Fruit fly (Drosophila melanogaster) whole organism, embryonic: ENCODE measurements around the gene Actbeta.
A peak's percentile ranks its signal among the peaks of the same experiment; 100 is the strongest.

Experiments used
- Atf-2 ChIP-seq: fragments of 200-800 bp; sonication (Bioruptor generic); optimal IDR thresholded peaks from 2 replicates; lab custom pipeline; 2016; ENCODE audit warnings: missing biosample characterization, missing genetic modification characterization
- CG10366 ChIP-seq: fragments of 200-800 bp; sonication (Bioruptor generic); IDR thresholded peaks from 2 replicates; pipeline ENCODE4 v1.3.6; 2022; ENCODE audit warnings: missing biosample characterization, missing genetic modification characterization
- CG11695 ChIP-seq: fragments of 200-800 bp; sonication (Bioruptor generic); IDR thresholded peaks from 3 replicates; pipeline ENCODE4 v1.3.6; 2022; ENCODE audit warnings: missing biosample characterization, missing genetic modification characterization
- CG12299 ChIP-seq: fragments of 200-800 bp; sonication (Bioruptor generic); optimal IDR thresholded peaks from 2 replicates; lab custom pipeline; 2018; ENCODE audit warnings: missing biosample characterization, mild to moderate bottlenecking, missing genetic modification characterization
- CG12942 ChIP-seq: fragments of 200-800 bp; sonication (Bioruptor generic); optimal IDR thresholded peaks from 3 replicates; lab custom pipeline; 2016; ENCODE audit warnings: missing biosample characterization, missing genetic modification characterization
- CG14441 ChIP-seq: fragments of 200-800 bp; sonication (Bioruptor generic); IDR thresholded peaks from 2 replicates; pipeline ENCODE4 v1.3.6; 2022; ENCODE audit warnings: missing biosample characterization, missing genetic modification characterization
- CG15269 ChIP-seq: fragments of 200-800 bp; sonication (Bioruptor generic); optimal IDR thresholded peaks from 2 replicates; lab custom pipeline; 2018; ENCODE audit warnings: missing biosample characterization, mild to moderate bottlenecking, missing genetic modification characterization, moderate library complexity
- CG17385 ChIP-seq: fragments of 200-800 bp; sonication (Bioruptor generic); optimal IDR thresholded peaks from 3 replicates; lab custom pipeline; 2018; ENCODE audit warnings: missing biosample characterization, mild to moderate bottlenecking, missing genetic modification characterization
- CG17568 ChIP-seq: fragments of 200-800 bp; sonication (Bioruptor generic); optimal IDR thresholded peaks from 2 replicates; lab custom pipeline; 2018; ENCODE audit warnings: missing biosample characterization, mild to moderate bottlenecking, missing genetic modification characterization, moderate library complexity
- CG1832 ChIP-seq: fragments of 200-800 bp; sonication (Bioruptor generic); optimal IDR thresholded peaks from 2 replicates; lab custom pipeline; 2017; ENCODE audit warnings: missing biosample characterization, mild to moderate bottlenecking, missing genetic modification characterization, inconsistent platforms
- CG2120 ChIP-seq: fragments of 200-800 bp; sonication (Bioruptor generic); optimal IDR thresholded peaks from 3 replicates; lab custom pipeline; 2016; ENCODE audit warnings: missing biosample characterization, missing genetic modification characterization
- CG32772 ChIP-seq: fragments of 200-800 bp; sonication (Bioruptor generic); IDR thresholded peaks from 2 replicates; pipeline ENCODE4 v1.3.6; 2022; ENCODE audit warnings: missing biosample characterization, missing genetic modification characterization
- CG3281 ChIP-seq: fragments of 200-800 bp; sonication (Bioruptor generic); optimal IDR thresholded peaks from 3 replicates; lab custom pipeline; 2017; ENCODE audit warnings: missing biosample characterization, mild to moderate bottlenecking, missing genetic modification characterization
- CG6175 ChIP-seq: fragments of 200-800 bp; sonication (Bioruptor generic); IDR thresholded peaks from 3 replicates; pipeline ENCODE4 v1.3.6; 2022; ENCODE audit warnings: missing biosample characterization, missing genetic modification characterization
- CG6854 ChIP-seq: fragments of 200-800 bp; sonication (Bioruptor generic); optimal IDR thresholded peaks from 3 replicates; lab custom pipeline; 2017; ENCODE audit warnings: missing biosample characterization, mild to moderate bottlenecking, missing genetic modification characterization
- CG7271 ChIP-seq: fragments of 200-800 bp; sonication (Bioruptor generic); optimal IDR thresholded peaks from 2 replicates; lab custom pipeline; 2018; ENCODE audit warnings: missing biosample characterization, mild to moderate bottlenecking, missing genetic modification characterization, moderate library complexity
- CG8290 ChIP-seq, 3 experiments: fragments of 200-800 bp; sonication (Bioruptor generic); optimal IDR thresholded peaks; 2 replicates each; lab custom pipeline; 2016 to 2019; ENCODE audit warnings: missing biosample characterization in 3 of 3, missing genetic modification characterization in 3 of 3, mild to moderate bottlenecking in 2 of 3, moderate library complexity in 1 of 3
- CG8359 ChIP-seq: fragments of 200-800 bp; sonication (Bioruptor generic); optimal IDR thresholded peaks from 2 replicates; lab custom pipeline; 2017; ENCODE audit warnings: missing biosample characterization, mild to moderate bottlenecking, missing genetic modification characterization, borderline replicate concordance
- Dbx ChIP-seq: fragments of 200-800 bp; sonication (Bioruptor generic); IDR thresholded peaks from 3 replicates; pipeline ENCODE4 v1.3.6; 2022; ENCODE audit warnings: missing biosample characterization, missing genetic modification characterization
- HLH3B ChIP-seq: fragments of 200-800 bp; sonication (Bioruptor generic); IDR thresholded peaks from 2 replicates; pipeline ENCODE4 v1.3.6; 2022; ENCODE audit warnings: missing biosample characterization, missing genetic modification characterization
- HLHmδ ChIP-seq: fragments of 200-800 bp; sonication (Bioruptor generic); optimal IDR thresholded peaks from 2 replicates; lab custom pipeline; 2018; ENCODE audit warnings: missing biosample characterization, mild to moderate bottlenecking, missing genetic modification characterization, moderate library complexity
- Hr3 ChIP-seq: fragments of 200-800 bp; sonication (Bioruptor generic); optimal IDR thresholded peaks from 3 replicates; lab custom pipeline; 2016; ENCODE audit warnings: missing biosample characterization, missing genetic modification characterization
- Lim3 ChIP-seq: fragments of 200-800 bp; sonication (Bioruptor generic); IDR thresholded peaks from 2 replicates; pipeline ENCODE4 v1.3.6; 2022; ENCODE audit warnings: missing biosample characterization, missing genetic modification characterization
- NFAT ChIP-seq: fragments of 200-800 bp; sonication (Bioruptor generic); IDR thresholded peaks from 2 replicates; pipeline ENCODE4 v1.3.6; 2022; ENCODE audit warnings: missing biosample characterization, missing genetic modification characterization
- Xbp1 ChIP-seq: fragments of 200-800 bp; sonication (Bioruptor generic); optimal IDR thresholded peaks from 3 replicates; lab custom pipeline; 2016; ENCODE audit warnings: missing biosample characterization, mild to moderate bottlenecking, missing genetic modification characterization
- ara ChIP-seq: fragments of 200-800 bp; sonication (Bioruptor generic); IDR thresholded peaks from 2 replicates; pipeline ENCODE4 v1.3.6; 2022; ENCODE audit warnings: missing biosample characterization, missing genetic modification characterization
- ato ChIP-seq: fragments of 200-800 bp; sonication (Bioruptor generic); IDR thresholded peaks from 2 replicates; pipeline ENCODE4 v1.3.6; 2022; ENCODE audit warnings: missing biosample characterization, missing genetic modification characterization; ENCODE audit not compliant: partially characterized antibody
- az2 ChIP-seq: fragments of 200-800 bp; sonication (Bioruptor generic); optimal IDR thresholded peaks from 3 replicates; lab custom pipeline; 2016; ENCODE audit warnings: missing biosample characterization, missing genetic modification characterization
- bbx ChIP-seq: fragments of 200-800 bp; sonication (Bioruptor generic); IDR thresholded peaks from 2 replicates; pipeline ENCODE4 v1.3.6; 2022; ENCODE audit warnings: missing biosample characterization, missing genetic modification characterization; ENCODE audit not compliant: partially characterized antibody
- btn ChIP-seq: fragments of 200-800 bp; sonication (Bioruptor generic); optimal IDR thresholded peaks from 2 replicates; lab custom pipeline; 2016; ENCODE audit warnings: missing biosample characterization, missing genetic modification characterization
- chif ChIP-seq, 2 experiments: fragments of 200-800 bp; sonication (Bioruptor generic); optimal IDR thresholded peaks; 3 replicates each; lab custom pipeline; 2016; ENCODE audit warnings: missing biosample characterization in 2 of 2, missing genetic modification characterization in 2 of 2
- crc ChIP-seq: fragments of 200-800 bp; sonication (Bioruptor generic); optimal IDR thresholded peaks from 2 replicates; lab custom pipeline; 2016; ENCODE audit warnings: missing biosample characterization, missing genetic modification characterization
- emc ChIP-seq: fragments of 200-800 bp; sonication (Bioruptor generic); optimal IDR thresholded peaks from 2 replicates; lab custom pipeline; 2016; ENCODE audit warnings: missing biosample characterization, missing genetic modification characterization
- fd96Cb ChIP-seq: fragments of 200-800 bp; sonication (Bioruptor generic); optimal IDR thresholded peaks from 2 replicates; lab custom pipeline; 2018; ENCODE audit warnings: missing biosample characterization, mild to moderate bottlenecking, missing genetic modification characterization, moderate library complexity
- grn ChIP-seq: fragments of 200-800 bp; sonication (Bioruptor generic); optimal IDR thresholded peaks from 3 replicates; lab custom pipeline; 2017; ENCODE audit warnings: missing biosample characterization, missing genetic modification characterization
- gsb ChIP-seq: fragments of 200-800 bp; sonication (Bioruptor generic); IDR thresholded peaks from 2 replicates; pipeline ENCODE4 v1.3.6; 2022; ENCODE audit warnings: missing biosample characterization, missing genetic modification characterization
- hbn ChIP-seq: fragments of 200-800 bp; sonication (Bioruptor generic); IDR thresholded peaks from 2 replicates; pipeline ENCODE4 v1.3.6; 2022; ENCODE audit warnings: missing biosample characterization, missing genetic modification characterization; ENCODE audit not compliant: partially characterized antibody
- jigr1 ChIP-seq: fragments of 200-800 bp; sonication (Bioruptor generic); IDR thresholded peaks from 3 replicates; pipeline ENCODE4 v1.3.6; 2022; ENCODE audit warnings: missing biosample characterization, missing genetic modification characterization
- kah ChIP-seq: fragments of 200-800 bp; sonication (Bioruptor generic); optimal IDR thresholded peaks from 2 replicates; lab custom pipeline; 2018; ENCODE audit warnings: missing biosample characterization, mild to moderate bottlenecking, missing genetic modification characterization
- mam ChIP-seq: fragments of 200-800 bp; sonication (Bioruptor generic); optimal IDR thresholded peaks from 3 replicates; lab custom pipeline; 2016; ENCODE audit warnings: missing biosample characterization, missing genetic modification characterization
- nmo ChIP-seq: fragments of 200-800 bp; sonication (Bioruptor generic); optimal IDR thresholded peaks from 2 replicates; lab custom pipeline; 2018; ENCODE audit warnings: missing biosample characterization, mild to moderate bottlenecking, missing genetic modification characterization, moderate library complexity
- onecut ChIP-seq: fragments of 200-800 bp; sonication (Bioruptor generic); IDR thresholded peaks from 2 replicates; pipeline ENCODE4 v1.3.6; 2022; ENCODE audit warnings: missing biosample characterization, missing genetic modification characterization
- pros ChIP-seq: fragments of 200-800 bp; sonication (Bioruptor generic); optimal IDR thresholded peaks from 3 replicates; lab custom pipeline; 2019; ENCODE audit warnings: missing biosample characterization, mild to moderate bottlenecking, missing genetic modification characterization, moderate library complexity
- row ChIP-seq: fragments of 200-800 bp; sonication (Bioruptor generic); IDR thresholded peaks from 3 replicates; pipeline ENCODE4 v1.3.6; 2022; ENCODE audit warnings: missing biosample characterization, missing genetic modification characterization
- sens-2 ChIP-seq: fragments of 200-800 bp; sonication (Bioruptor generic); IDR thresholded peaks from 2 replicates; pipeline ENCODE4 v1.3.6; 2022; ENCODE audit warnings: missing biosample characterization, missing genetic modification characterization
- shn ChIP-seq: fragments of 200-800 bp; sonication (Bioruptor generic); optimal IDR thresholded peaks from 3 replicates; lab custom pipeline; 2016; ENCODE audit warnings: missing biosample characterization, missing genetic modification characterization
- sna ChIP-seq: fragments of 200-800 bp; sonication (Bioruptor generic); IDR thresholded peaks from 2 replicates; pipeline ENCODE4 v1.3.6; 2022; ENCODE audit warnings: missing biosample characterization, missing genetic modification characterization; ENCODE audit not compliant: partially characterized antibody
- stc ChIP-seq: fragments of 200-800 bp; sonication (Bioruptor generic); IDR thresholded peaks from 2 replicates; pipeline ENCODE4 v1.3.6; 2022; ENCODE audit warnings: missing biosample characterization, missing genetic modification characterization
- trem ChIP-seq: fragments of 200-800 bp; optimal IDR thresholded peaks from 3 replicates; lab custom pipeline; 2019; ENCODE audit warnings: missing biosample characterization, mild to moderate bottlenecking, missing genetic modification characterization, moderate library complexity
- wdn ChIP-seq: fragments of 200-800 bp; sonication (Bioruptor generic); IDR thresholded peaks from 2 replicates; pipeline ENCODE4 v1.3.6; 2022; ENCODE audit warnings: missing biosample characterization, missing genetic modification characterization
- zen2 ChIP-seq: fragments of 200-800 bp; sonication (Bioruptor generic); IDR thresholded peaks from 3 replicates; pipeline ENCODE4 v1.3.6; 2022; ENCODE audit warnings: missing biosample characterization, missing genetic modification characterization; ENCODE audit not compliant: partially characterized antibody

Actbeta gene

DNA sequence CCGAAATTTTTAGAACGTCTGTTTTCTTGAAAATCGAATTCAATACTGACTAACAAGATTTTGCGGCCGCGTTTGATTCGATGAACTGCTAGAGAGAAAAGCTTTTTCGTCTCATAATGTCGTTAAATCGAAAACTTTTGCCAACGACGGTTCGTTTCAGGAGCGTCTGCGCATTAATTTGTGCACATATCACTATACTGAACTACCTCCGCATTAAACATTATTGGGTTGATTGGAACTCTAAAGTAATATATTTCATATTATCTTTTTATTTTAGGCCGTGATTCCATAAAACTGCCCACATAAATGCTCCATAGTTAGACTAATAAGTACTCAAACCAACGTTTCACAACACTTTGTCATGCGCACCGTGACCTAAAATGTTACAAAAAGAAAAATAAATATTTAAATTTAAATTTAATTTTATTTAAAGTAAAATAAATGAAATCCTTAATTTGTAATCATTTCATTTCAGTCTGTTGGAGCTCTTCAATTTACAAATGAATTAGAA is 30.9 kb downstream of the Actbeta start, which contains the start of gene CaMKII (continued):
- TF ChIP-seq kah (GFP tag; lab: Kevin White, UChicago): no peak
- TF ChIP-seq CG2120 (GFP tag; lab: Kevin White, UChicago): peak; percentile 36
- peak; percentile 6; the same call in 1 of the 2 replicates for TF ChIP-seq HLH3B
- TF ChIP-seq ara (GFP tag; lab: Robert Waterston, UW): no peak
- TF ChIP-seq emc: no peak
- no peak for TF ChIP-seq HLHmδ (GFP tag; lab: Kevin White, UChicago)
- TF ChIP-seq Hr3 (GFP tag; lab: Kevin White, UChicago): peak; percentile 39
- TF ChIP-seq bbx (GFP tag; lab: Robert Waterston, UW): no peak
- TF ChIP-seq CG7271 (tag; lab: Kevin White, UChicago): peak; percentile 22
- peak; percentile 8 for TF ChIP-seq fd96Cb (tag; lab: Kevin White, UChicago)
- no peak for TF ChIP-seq sna
- no peak for TF ChIP-seq CG10366 (GFP tag; lab: Robert Waterston, UW)
- no peak for TF ChIP-seq jigr1 (GFP tag; lab: Robert Waterston, UW)
- TF ChIP-seq row (GFP tag; lab: Robert Waterston, UW): peak; percentile 73
- no peak for TF ChIP-seq CG8359 (GFP tag; lab: Kevin White, UChicago)
- no peak for TF ChIP-seq chif (GFP tag; optimal IDR thresholded peaks at IDR 0.05; lab: Kevin White, UChicago)
- TF ChIP-seq crc (GFP tag; lab: Kevin White, UChicago): no peak
- no peak for TF ChIP-seq zen2 (GFP tag; lab: Robert Waterston, UW)
- TF ChIP-seq pros (GFP tag; lab: Kevin White, UChicago): no peak
- TF ChIP-seq wdn (GFP tag; lab: Robert Waterston, UW): no peak
- peak; percentile 22; the same call in 1 of the 2 replicates for TF ChIP-seq onecut (GFP tag; lab: Robert Waterston, UW)
- no peak for TF ChIP-seq Lim3 (GFP tag; lab: Robert Waterston, UW)
- no peak for TF ChIP-seq grn (GFP tag; lab: Kevin White, UChicago)
- TF ChIP-seq az2: peak; percentile 33
- no peak for TF ChIP-seq CG1832
- TF ChIP-seq CG17568 (GFP tag; lab: Kevin White, UChicago): no peak
- TF ChIP-seq btn (GFP tag; lab: Kevin White, UChicago): no peak
- no peak for TF ChIP-seq ato (GFP tag; lab: Robert Waterston, UW)
- TF ChIP-seq stc (GFP tag; lab: Robert Waterston, UW): no peak
- no peak for TF ChIP-seq shn (GFP tag; lab: Kevin White, UChicago)
- TF ChIP-seq CG11695: peak; percentile 41; the same call in 1 of the 3 replicates
- TF ChIP-seq CG12299: peak; percentile 48
- TF ChIP-seq mam (GFP tag; lab: Kevin White, UChicago): no peak
- no peak for TF ChIP-seq gsb (GFP tag; lab: Robert Waterston, UW)
- no peak for TF ChIP-seq Dbx (GFP tag; lab: Robert Waterston, UW)
- no peak for TF ChIP-seq hbn (GFP tag; lab: Robert Waterston, UW)
- TF ChIP-seq Xbp1: peak; percentile 52
- TF ChIP-seq CG17385: peak; percentile 22
- peak; percentile 55 for TF ChIP-seq CG8290 (GFP tag; optimal IDR thresholded peaks at IDR 0.05; lab: Kevin White, UChicago)
- no peak for TF ChIP-seq CG8290 (tag; optimal IDR thresholded peaks at IDR 0.05; lab: Kevin White, UChicago)
- TF ChIP-seq CG3281 (GFP tag; lab: Kevin White, UChicago): peak; percentile 35
- TF ChIP-seq CG14441 (GFP tag; lab: Robert Waterston, UW): no peak
- TF ChIP-seq trem (tag; lab: Kevin White, UChicago): peak; percentile 17
- no peak for TF ChIP-seq sens-2 (GFP tag; lab: Robert Waterston, UW)
- no peak for TF ChIP-seq CG12942
- no peak for TF ChIP-seq Atf-2
- no peak for TF ChIP-seq CG15269 (tag; lab: Kevin White, UChicago)
- TF ChIP-seq NFAT: no peak
- TF ChIP-seq CG32772 (GFP tag; lab: Robert Waterston, UW): no peak
- TF ChIP-seq nmo (GFP tag; lab: Kevin White, UChicago): peak; percentile 46
- TF ChIP-seq CG6854 (GFP tag; lab: Kevin White, UChicago): no peak
- no peak for TF ChIP-seq CG6175 (GFP tag; lab: Robert Waterston, UW)
